Worm (Caenorhabditis elegans) whole organism, mixed stage, embryonic: Measurements from ENCODE around the gene htrl-1.

Experiments
- mep-1 ChIP-seq: fragments of 150-350 bp; optimal IDR thresholded peaks from 2 replicates; lab custom pipeline; 2017; ENCODE audit warnings: missing biosample characterization, missing genetic modification reagents, missing genetic modification characterization, inconsistent platforms
- nhr-237 ChIP-seq: fragments of 150-350 bp; optimal IDR thresholded peaks from 2 replicates; lab custom pipeline; 2014; ENCODE audit warnings: missing biosample characterization, missing genetic modification characterization
- snpc-4 ChIP-seq: fragments of 150-350 bp; optimal IDR thresholded peaks from 2 replicates; lab custom pipeline; 2014; ENCODE audit warnings: missing biosample characterization, missing genetic modification characterization

- TF ChIP-seq nhr-237 (tag; lab: Kevin White, UChicago) (no peak), snpc-4 (tag; lab: Kevin White, UChicago) (no peak), mep-1 (no peak)
Measured at ce11 chrV:11508773-11509172, 12.6 kb upstream of the htrl-1 start, which contains the start of gene ttll-5.
